Fruit fly (Drosophila melanogaster) whole organism, embryonic: ENCODE data around the gene CG15212.

Source experiments
- Ada2b ChIP-seq: fragments of 200-800 bp; sonication (Bioruptor generic); IDR thresholded peaks from 2 replicates; pipeline ENCODE4 v1.3.6; 2022; ENCODE audit warnings: missing biosample characterization, missing genetic modification characterization
- BEAF-32 ChIP-seq: fragments of 200-800 bp; sonication (Bioruptor generic); optimal IDR thresholded peaks from 3 replicates; lab custom pipeline; 2017; ENCODE audit warnings: missing biosample characterization, missing genetic modification characterization, mild to moderate bottlenecking, moderate library complexity, missing genetic modification reagents
- CG10431 ChIP-seq: fragments of 200-800 bp; sonication (Bioruptor generic); optimal IDR thresholded peaks from 3 replicates; lab custom pipeline; 2018; ENCODE audit warnings: missing biosample characterization, mild to moderate bottlenecking, missing genetic modification characterization
- CG10565 ChIP-seq: fragments of 200-800 bp; sonication (Bioruptor generic); optimal IDR thresholded peaks from 3 replicates; lab custom pipeline; 2016; ENCODE audit warnings: missing biosample characterization, mild to moderate bottlenecking, missing genetic modification characterization
- CG10979 ChIP-seq: fragments of 200-800 bp; sonication (Bioruptor generic); optimal IDR thresholded peaks from 2 replicates; lab custom pipeline; 2018; ENCODE audit warnings: missing biosample characterization, mild to moderate bottlenecking, missing genetic modification characterization, moderate library complexity
- CG11456 ChIP-seq: fragments of 200-800 bp; sonication (Bioruptor generic); IDR thresholded peaks from 3 replicates; pipeline ENCODE4 v1.3.6; 2022; ENCODE audit warnings: missing biosample characterization, missing genetic modification characterization
- CG13287 ChIP-seq: fragments of 200-800 bp; sonication (Bioruptor generic); IDR thresholded peaks from 2 replicates; pipeline ENCODE4 v1.3.6; 2022; ENCODE audit warnings: missing biosample characterization, missing genetic modification characterization; ENCODE audit not compliant: partially characterized antibody
- CG13894 ChIP-seq: fragments of 200-800 bp; sonication (Bioruptor generic); optimal IDR thresholded peaks from 3 replicates; lab custom pipeline; 2018; ENCODE audit warnings: missing biosample characterization, mild to moderate bottlenecking, missing genetic modification characterization, moderate library complexity
- CG15479 ChIP-seq: fragments of 200-800 bp; sonication (Bioruptor generic); optimal IDR thresholded peaks from 3 replicates; lab custom pipeline; 2019; ENCODE audit warnings: missing biosample characterization, mild to moderate bottlenecking, missing genetic modification characterization, moderate library complexity
- CG17829 ChIP-seq: fragments of 200-800 bp; optimal IDR thresholded peaks from 2 replicates; lab custom pipeline; 2019; ENCODE audit warnings: missing biosample characterization, mild to moderate bottlenecking, missing genetic modification characterization, moderate library complexity
- CG5180 ChIP-seq: fragments of 200-800 bp; sonication (Bioruptor generic); optimal IDR thresholded peaks from 3 replicates; lab custom pipeline; 2017; ENCODE audit warnings: missing biosample characterization, missing genetic modification characterization, mild to moderate bottlenecking, moderate library complexity, missing genetic modification reagents
- CG6272 ChIP-seq: fragments of 200-800 bp; sonication (Bioruptor generic); IDR thresholded peaks from 2 replicates; pipeline ENCODE4 v1.3.6; 2022; ENCODE audit warnings: missing biosample characterization, missing genetic modification characterization
- CG6791 ChIP-seq: fragments of 200-800 bp; sonication (Bioruptor generic); IDR thresholded peaks from 3 replicates; pipeline ENCODE4 v1.3.6; 2022; ENCODE audit warnings: missing biosample characterization, missing genetic modification characterization; ENCODE audit not compliant: partially characterized antibody
- CkIIα-i1 ChIP-seq: fragments of 200-800 bp; sonication (Bioruptor generic); IDR thresholded peaks from 2 replicates; pipeline ENCODE4 v1.3.6; 2022; ENCODE audit warnings: missing biosample characterization, missing genetic modification characterization
- Dad ChIP-seq: fragments of 200-800 bp; sonication (Bioruptor generic); optimal IDR thresholded peaks from 3 replicates; lab custom pipeline; 2016; ENCODE audit warnings: missing biosample characterization, missing genetic modification characterization
- Dfd ChIP-seq, 2 experiments: fragments of >200 bp; optimal IDR thresholded peaks; 2 replicates each; lab custom pipeline; 2017; ENCODE audit warnings: missing biosample characterization in 2 of 2, missing genetic modification characterization in 2 of 2
- Fer1 ChIP-seq: fragments of 200-800 bp; sonication (Bioruptor generic); optimal IDR thresholded peaks from 2 replicates; lab custom pipeline; 2017; ENCODE audit warnings: missing biosample characterization, mild to moderate bottlenecking, missing genetic modification characterization
- Gug ChIP-seq: fragments of 200-800 bp; sonication (Bioruptor generic); IDR thresholded peaks from 4 replicates; pipeline ENCODE4 v1.3.6; 2022; ENCODE audit warnings: missing biosample characterization, missing genetic modification characterization
- HLH4C ChIP-seq: fragments of 200-800 bp; sonication (Bioruptor generic); IDR thresholded peaks from 3 replicates; pipeline ENCODE4 v1.3.6; 2022; ENCODE audit warnings: missing biosample characterization, missing genetic modification characterization; ENCODE audit not compliant: partially characterized antibody
- HmgD ChIP-seq: fragments of 200-800 bp; sonication (Bioruptor generic); optimal IDR thresholded peaks from 3 replicates; lab custom pipeline; 2016; ENCODE audit warnings: missing biosample characterization, missing genetic modification characterization
- Lhr ChIP-seq: fragments of 200-800 bp; sonication (Bioruptor generic); optimal IDR thresholded peaks from 3 replicates; lab custom pipeline; 2017; ENCODE audit warnings: mild to moderate bottlenecking, missing biosample characterization, missing genetic modification reagents, missing genetic modification characterization
- Mrtf ChIP-seq: fragments of 200-800 bp; sonication (Bioruptor generic); IDR thresholded peaks from 3 replicates; pipeline ENCODE4 v1.3.6; 2022; ENCODE audit warnings: missing biosample characterization, missing genetic modification characterization
- Nf-YC ChIP-seq: fragments of 200-800 bp; optimal IDR thresholded peaks from 3 replicates; lab custom pipeline; 2019; ENCODE audit warnings: missing biosample characterization, mild to moderate bottlenecking, missing genetic modification characterization, moderate library complexity
- Trl ChIP-seq, 3 experiments: fragments of >200 bp in 2 of 3; fragments of 200-800 bp in 1 of 3; sonication (Bioruptor generic) in 1 of 3; optimal IDR thresholded peaks; 2 replicates in 1 of 3; 3 replicates in 2 of 3; lab custom pipeline; 2016 to 2017; ENCODE audit warnings: missing biosample characterization in 1 of 3, missing genetic modification characterization in 1 of 3
- ab ChIP-seq: fragments of 200-800 bp; sonication (Bioruptor generic); optimal IDR thresholded peaks from 2 replicates; lab custom pipeline; 2016; ENCODE audit warnings: missing biosample characterization, missing genetic modification characterization
- ac ChIP-seq: fragments of 200-800 bp; sonication (Bioruptor generic); optimal IDR thresholded peaks from 3 replicates; lab custom pipeline; 2017; ENCODE audit warnings: missing biosample characterization, mild to moderate bottlenecking, missing genetic modification characterization
- ase ChIP-seq: fragments of 200-800 bp; sonication (Bioruptor generic); IDR thresholded peaks from 3 replicates; pipeline ENCODE4 v1.3.6; 2022; ENCODE audit warnings: missing biosample characterization, missing genetic modification characterization
- cad ChIP-seq: fragments of >200 bp; optimal IDR thresholded peaks from 2 replicates; lab custom pipeline; 2017; ENCODE audit warnings: missing biosample characterization, missing genetic modification characterization
- chn ChIP-seq: fragments of 200-800 bp; sonication (Bioruptor generic); optimal IDR thresholded peaks from 2 replicates; lab custom pipeline; 2016; ENCODE audit warnings: missing biosample characterization, missing genetic modification characterization
- disco-r ChIP-seq: fragments of 200-800 bp; sonication (Bioruptor generic); optimal IDR thresholded peaks from 2 replicates; lab custom pipeline; 2016; ENCODE audit warnings: missing biosample characterization, missing genetic modification characterization
- ems ChIP-seq: fragments of 200-800 bp; sonication (Bioruptor generic); optimal IDR thresholded peaks from 3 replicates; lab custom pipeline; 2016; ENCODE audit warnings: missing biosample characterization, missing genetic modification characterization
- eve ChIP-seq, 2 experiments: fragments of >200 bp; optimal IDR thresholded peaks; 2 replicates each; lab custom pipeline; 2017; ENCODE audit warnings: missing biosample characterization in 2 of 2, missing genetic modification characterization in 2 of 2
- fd102C ChIP-seq: fragments of 200-800 bp; sonication (Bioruptor generic); optimal IDR thresholded peaks from 2 replicates; lab custom pipeline; 2018; ENCODE audit warnings: missing biosample characterization, mild to moderate bottlenecking, missing genetic modification characterization, moderate library complexity
- gce ChIP-seq: fragments of 200-800 bp; sonication (Bioruptor generic); IDR thresholded peaks from 3 replicates; pipeline ENCODE4 v1.3.6; 2022; ENCODE audit warnings: missing biosample characterization, missing genetic modification characterization
- gcm ChIP-seq: fragments of 200-800 bp; sonication (Bioruptor generic); optimal IDR thresholded peaks from 2 replicates; lab custom pipeline; 2019; ENCODE audit warnings: missing biosample characterization, mild to moderate bottlenecking, missing genetic modification characterization, moderate library complexity
- ham ChIP-seq: fragments of 200-800 bp; sonication (Bioruptor generic); IDR thresholded peaks from 2 replicates; pipeline ENCODE4 v1.3.6; 2022; ENCODE audit warnings: missing biosample characterization, missing genetic modification characterization
- kah ChIP-seq: fragments of 200-800 bp; sonication (Bioruptor generic); optimal IDR thresholded peaks from 2 replicates; lab custom pipeline; 2018; ENCODE audit warnings: missing biosample characterization, mild to moderate bottlenecking, missing genetic modification characterization
- lola ChIP-seq, 3 experiments: fragments of >200 bp in 2 of 3; fragments of 200-800 bp in 1 of 3; sonication (Bioruptor generic) in 1 of 3; optimal IDR thresholded peaks; 2 replicates each; lab custom pipeline; 2017 to 2019; ENCODE audit warnings: missing biosample characterization in 3 of 3, missing genetic modification characterization in 3 of 3, mild to moderate bottlenecking in 1 of 3, moderate library complexity in 1 of 3
- nerfin-1 ChIP-seq: fragments of 200-800 bp; sonication (Bioruptor generic); optimal IDR thresholded peaks from 3 replicates; lab custom pipeline; 2019; ENCODE audit warnings: missing biosample characterization, mild to moderate bottlenecking, missing genetic modification characterization, moderate library complexity
- otp ChIP-seq: fragments of 200-800 bp; sonication (Bioruptor generic); IDR thresholded peaks from 3 replicates; pipeline ENCODE4, ENCODE4 v1.3.6; 2022; ENCODE audit warnings: missing biosample characterization, missing genetic modification characterization
- repo ChIP-seq: fragments of 200-800 bp; sonication (Bioruptor generic); optimal IDR thresholded peaks from 2 replicates; lab custom pipeline; 2016; ENCODE audit warnings: missing biosample characterization, missing genetic modification characterization
- rib ChIP-seq: fragments of 200-800 bp; sonication (Bioruptor generic); IDR thresholded peaks from 2 replicates; pipeline ENCODE4 v1.3.6; 2022; ENCODE audit warnings: missing biosample characterization, missing genetic modification characterization
- row ChIP-seq: fragments of 200-800 bp; sonication (Bioruptor generic); IDR thresholded peaks from 3 replicates; pipeline ENCODE4 v1.3.6; 2022; ENCODE audit warnings: missing biosample characterization, missing genetic modification characterization
- run ChIP-seq: fragments of 200-800 bp; sonication (Bioruptor generic); optimal IDR thresholded peaks from 3 replicates; lab custom pipeline; 2018; ENCODE audit warnings: missing biosample characterization, mild to moderate bottlenecking, missing genetic modification characterization
- sd ChIP-seq: fragments of 200-800 bp; sonication (Bioruptor generic); optimal IDR thresholded peaks from 3 replicates; lab custom pipeline; 2018; ENCODE audit warnings: missing biosample characterization, mild to moderate bottlenecking, missing genetic modification characterization, moderate library complexity
- sim ChIP-seq: fragments of 200-800 bp; sonication (Bioruptor generic); IDR thresholded peaks from 2 replicates; pipeline ENCODE4 v1.3.6; 2022; ENCODE audit warnings: missing biosample characterization, missing genetic modification characterization
- unc-4 ChIP-seq: fragments of 200-800 bp; sonication (Bioruptor generic); IDR thresholded peaks from 2 replicates; pipeline ENCODE4 v1.3.6; 2022; ENCODE audit warnings: missing biosample characterization, missing genetic modification characterization; ENCODE audit not compliant: partially characterized antibody
- vvl ChIP-seq: fragments of 200-800 bp; sonication (Bioruptor generic); IDR thresholded peaks from 2 replicates; pipeline ENCODE4 v1.3.6; 2022; ENCODE audit warnings: missing biosample characterization, missing genetic modification characterization
- z ChIP-seq: fragments of 200-800 bp; sonication (Bioruptor generic); IDR thresholded peaks from 3 replicates; pipeline ENCODE4 v1.3.6; 2022; ENCODE audit warnings: missing biosample characterization, missing genetic modification characterization
- zf30C ChIP-seq: fragments of 200-800 bp; sonication (Bioruptor generic); optimal IDR thresholded peaks from 3 replicates; lab custom pipeline; 2018; ENCODE audit warnings: missing biosample characterization, mild to moderate bottlenecking, missing genetic modification characterization

Gene CG15212

DNA sequence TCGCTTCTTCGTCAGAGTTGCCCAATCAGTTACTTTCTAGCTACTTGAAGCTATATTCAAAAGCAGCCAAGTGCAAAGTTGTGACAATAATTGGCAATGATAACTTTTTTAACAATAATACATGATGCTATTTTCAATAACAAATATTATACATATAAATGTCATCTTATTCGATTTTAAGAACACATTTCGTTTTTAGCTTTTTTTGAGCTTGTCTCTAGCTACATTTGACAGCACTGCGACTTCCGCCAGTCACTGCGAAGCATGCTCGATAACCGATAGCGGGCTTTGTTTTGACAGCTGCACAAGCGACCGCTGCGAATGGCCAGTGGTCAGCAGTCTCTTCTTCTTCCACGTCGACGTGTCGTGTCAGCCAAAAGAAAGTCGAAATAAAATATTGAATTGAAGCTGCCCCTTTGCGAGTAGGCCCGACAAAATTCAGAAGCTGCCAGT is 21.0 kb downstream of the CG15212 start, which contains the start of the genes Gen and Srp54k (continued):
- TF ChIP-seq z (GFP tag; lab: Robert Waterston, UW) (no peak), vvl (peak; percentile 31; the same call in 1 of the 2 replicates), Lhr (GFP tag; lab: Kevin White, UChicago) (peak; percentile 3), Dfd (GFP tag; optimal IDR thresholded peaks at IDR 0.05; lab: Kevin White, UChicago) (no peak), sim (GFP tag; lab: Robert Waterston, UW) (no peak), CG6791 (GFP tag; lab: Robert Waterston, UW) (no peak), BEAF-32 (peak; percentile 46), Nf-YC (tag; lab: Kevin White, UChicago) (peak; percentile 12), HmgD (GFP tag; lab: Kevin White, UChicago) (no peak), Dad (GFP tag; lab: Kevin White, UChicago) (no peak), eve (GFP tag; optimal IDR thresholded peaks at IDR 0.05; lab: Kevin White, UChicago) (no peak), ab (GFP tag; lab: Kevin White, UChicago) (no peak), Fer1 (GFP tag; lab: Kevin White, UChicago) (no peak), ems (GFP tag; lab: Kevin White, UChicago) (peak; percentile 24), CG13287 (GFP tag; lab: Robert Waterston, UW) (peak; percentile 44; the same call in 1 of the 2 replicates), nerfin-1 (no peak), kah (GFP tag; lab: Kevin White, UChicago) (no peak), CkIIα-i1 (no peak), gcm (GFP tag; lab: Kevin White, UChicago) (no peak), CG13894 (tag; lab: Kevin White, UChicago) (no peak), CG11456 (GFP tag; lab: Robert Waterston, UW) (peak; percentile 58; the same call in 1 of the 3 replicates), Gug (GFP tag; lab: Robert Waterston, UW) (no peak), Mrtf (GFP tag; lab: Robert Waterston, UW) (no peak), run (tag; lab: Kevin White, UChicago) (no peak), rib (GFP tag; lab: Robert Waterston, UW) (0 out of 2 replicates have a peak, but pooled peaks have one; percentile 45), repo (no peak), CG10565 (no peak), CG10431 (GFP tag; lab: Kevin White, UChicago) (no peak), fd102C (GFP tag; lab: Kevin White, UChicago) (no peak), ham (GFP tag; lab: Robert Waterston, UW) (no peak), row (GFP tag; lab: Robert Waterston, UW) (peak; percentile 91), otp (GFP tag; lab: Robert Waterston, UW) (no peak), lola (GFP tag; optimal IDR thresholded peaks at IDR 0.05; lab: Kevin White, UChicago) (peak in 1 of 3 experiments; percentile 34), Trl (optimal IDR thresholded peaks at IDR 0.05; lab: Kevin White, UChicago) (no peak), Trl (GFP tag; optimal IDR thresholded peaks at IDR 0.05; lab: Kevin White, UChicago) (no peak), CG10979 (no peak), CG15479 (GFP tag; lab: Kevin White, UChicago) (no peak), Ada2b (peak; percentile 13; the same call in 1 of the 2 replicates), ase (GFP tag; lab: Robert Waterston, UW) (0 out of 3 replicates have a peak, but pooled peaks have one; percentile 9), CG5180 (GFP tag; lab: Kevin White, UChicago) (no peak), gce (GFP tag; lab: Robert Waterston, UW) (no peak), unc-4 (GFP tag; lab: Robert Waterston, UW) (no peak), HLH4C (GFP tag; lab: Robert Waterston, UW) (peak; percentile 38; the same call in 1 of the 3 replicates), zf30C (no peak), sd (tag; lab: Kevin White, UChicago) (peak; percentile 46), chn (GFP tag; lab: Kevin White, UChicago) (no peak), CG17829 (tag; lab: Kevin White, UChicago) (no peak), CG6272 (GFP tag; lab: Robert Waterston, UW) (peak; percentile 14; the same call in 1 of the 2 replicates), ac (no peak), cad (GFP tag; lab: Kevin White, UChicago) (no peak), disco-r (GFP tag; lab: Kevin White, UChicago) (no peak)
